Worm (Caenorhabditis elegans): ENCODE data around the gene nmy-1.

nmy-1 gene

ce11 chrX:2873272-2873671 lies 36.1 kb upstream of the nmy-1 start:
- TF ChIP-seq nhr-12 (tag; optimal IDR thresholded peaks at IDR 0.05) (no peak), ceh-39 (tag; optimal IDR thresholded peaks at IDR 0.05) (no peak), nhr-2 (tag; optimal IDR thresholded peaks at IDR 0.05) (no peak)

DNA sequence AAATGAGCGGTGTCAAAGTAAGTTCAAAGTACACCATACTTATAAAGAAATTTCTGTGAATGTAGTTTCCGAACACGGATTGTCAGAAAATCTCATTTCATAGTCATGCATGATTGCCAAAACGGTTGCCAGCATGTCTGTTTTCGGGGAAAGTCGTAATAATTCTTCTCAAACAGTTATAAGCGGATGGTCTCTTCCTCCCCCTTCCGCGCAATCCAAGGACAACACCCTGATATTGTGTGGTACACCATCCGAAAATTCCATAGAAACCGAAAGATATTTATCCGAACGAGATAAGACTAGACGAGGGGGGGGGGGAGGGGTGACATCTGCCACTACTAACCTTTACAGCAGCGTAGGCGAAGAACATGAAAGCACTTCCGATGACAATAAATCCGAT lies 34.7 kb upstream of the nmy-1 start:
- TF ChIP-seq zip-8 (tag; optimal IDR thresholded peaks at IDR 0.05) (no peak), ceh-39 (tag; optimal IDR thresholded peaks at IDR 0.05) (no peak), blmp-1 (tag; optimal IDR thresholded peaks at IDR 0.05) (peak; percentile 41), ham-2 (GFP tag; optimal IDR thresholded peaks at IDR 0.05) (peak; percentile 61), ztf-11 (tag; optimal IDR thresholded peaks at IDR 0.05) (no peak), sem-2 (GFP tag; optimal IDR thresholded peaks at IDR 0.05) (no peak)

ce11 chrX:2877433-2877832 lies 31.9 kb upstream of the nmy-1 start:
- TF ChIP-seq bed-3 (GFP tag; optimal IDR thresholded peaks at IDR 0.05) (no peak), nhr-76 (tag; optimal IDR thresholded peaks at IDR 0.05) (no peak), nhr-237 (tag; optimal IDR thresholded peaks at IDR 0.05) (no peak), ceh-39 (tag; optimal IDR thresholded peaks at IDR 0.05) (no peak), unc-120 (tag; optimal IDR thresholded peaks at IDR 0.05; ENCODE audit: poor library complexity, severe bottlenecking) (no peak), ces-1 (GFP tag; optimal IDR thresholded peaks at IDR 0.05) (no peak), ceh-83 (GFP tag; optimal IDR thresholded peaks at IDR 0.05) (no peak), elt-1 (tag; optimal IDR thresholded peaks at IDR 0.05; ENCODE audit: borderline replicate concordance, insufficient read depth) (no peak), sem-2 (GFP tag; optimal IDR thresholded peaks at IDR 0.05) (no peak)

DNA sequence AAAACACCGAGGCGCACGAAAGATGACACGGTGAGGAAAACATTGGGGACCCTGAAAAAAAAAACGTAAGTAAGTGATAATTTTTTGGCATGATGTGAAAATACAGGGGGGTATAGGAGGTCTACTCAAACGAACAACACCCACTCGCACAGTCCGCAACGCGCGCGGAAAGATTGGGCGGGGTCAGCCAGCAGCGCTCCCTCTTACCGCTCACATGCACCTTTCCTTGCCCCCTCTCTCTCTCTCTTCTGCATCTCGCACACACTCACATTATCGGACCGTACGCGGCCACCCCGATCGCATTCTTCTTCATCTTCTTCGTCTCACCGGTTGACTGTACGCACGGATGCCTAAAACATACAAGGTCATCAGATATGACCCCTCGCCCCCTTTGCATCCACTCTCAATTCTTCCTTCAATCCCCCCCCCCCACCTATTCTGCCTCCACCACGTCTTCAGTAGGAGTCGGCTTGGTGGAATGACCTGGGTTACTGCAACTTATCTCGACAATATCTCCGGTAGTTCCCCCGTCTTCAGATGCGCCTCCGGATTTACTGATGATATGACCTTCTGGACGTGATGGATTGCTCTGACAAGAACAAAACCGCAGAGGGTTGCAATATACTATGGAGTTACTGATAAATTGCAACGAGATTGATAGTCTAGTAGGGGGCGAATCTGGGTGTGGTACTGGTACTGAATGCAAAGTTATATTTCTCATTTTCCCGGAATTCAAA lies 29.6 kb upstream of the nmy-1 start, which contains the start of gene F53B3.5:
F53B3.5 (minus strand) TSS at position 51 of the 737 bp plus-strand sequence.
- TF ChIP-seq M03D4.4 (tag; optimal IDR thresholded peaks at IDR 0.05) (peak; percentile 24), nhr-76 (tag; optimal IDR thresholded peaks at IDR 0.05) (no peak), cnd-1 (tag; optimal IDR thresholded peaks at IDR 0.05) (peak; percentile 54), snpc-4 (tag; optimal IDR thresholded peaks at IDR 0.05) (no peak), unc-62 (GFP tag; optimal IDR thresholded peaks at IDR 0.05) (no peak), ham-2 (GFP tag; optimal IDR thresholded peaks at IDR 0.05) (peak; percentile 86), lin-32 (GFP tag; optimal IDR thresholded peaks at IDR 0.05) (no peak), unc-120 (tag; optimal IDR thresholded peaks at IDR 0.05; ENCODE audit: poor library complexity, severe bottlenecking) (peak; percentile 7), pha-4 (tag; optimal IDR thresholded peaks at IDR 0.05) (peak; percentile 39), ceh-83 (GFP tag; optimal IDR thresholded peaks at IDR 0.05) (no peak), sptf-1 (tag; optimal IDR thresholded peaks at IDR 0.05) (peak; percentile 39), flh-1 (GFP tag; optimal IDR thresholded peaks at IDR 0.05) (peak; percentile 27), nhr-2 (tag; optimal IDR thresholded peaks at IDR 0.05) (peak; percentile 92), nhr-12 (tag; optimal IDR thresholded peaks at IDR 0.05) (no peak), lsy-2 (tag; optimal IDR thresholded peaks at IDR 0.05) (no peak), hlh-1 (tag; optimal IDR thresholded peaks at IDR 0.05) (no peak), elt-1 (tag; optimal IDR thresholded peaks at IDR 0.05; ENCODE audit: borderline replicate concordance, insufficient read depth) (peak; percentile 77), bed-3 (GFP tag; optimal IDR thresholded peaks at IDR 0.05) (no peak), mls-2 (tag; optimal IDR thresholded peaks at IDR 0.05) (peak; percentile 69), drap-1 (GFP tag; optimal IDR thresholded peaks at IDR 0.05) (peak; percentile 68), tbx-8 (GFP tag; optimal IDR thresholded peaks at IDR 0.05) (no peak), lin-13 (tag; optimal IDR thresholded peaks at IDR 0.05) (peak; percentile 11)

DNA sequence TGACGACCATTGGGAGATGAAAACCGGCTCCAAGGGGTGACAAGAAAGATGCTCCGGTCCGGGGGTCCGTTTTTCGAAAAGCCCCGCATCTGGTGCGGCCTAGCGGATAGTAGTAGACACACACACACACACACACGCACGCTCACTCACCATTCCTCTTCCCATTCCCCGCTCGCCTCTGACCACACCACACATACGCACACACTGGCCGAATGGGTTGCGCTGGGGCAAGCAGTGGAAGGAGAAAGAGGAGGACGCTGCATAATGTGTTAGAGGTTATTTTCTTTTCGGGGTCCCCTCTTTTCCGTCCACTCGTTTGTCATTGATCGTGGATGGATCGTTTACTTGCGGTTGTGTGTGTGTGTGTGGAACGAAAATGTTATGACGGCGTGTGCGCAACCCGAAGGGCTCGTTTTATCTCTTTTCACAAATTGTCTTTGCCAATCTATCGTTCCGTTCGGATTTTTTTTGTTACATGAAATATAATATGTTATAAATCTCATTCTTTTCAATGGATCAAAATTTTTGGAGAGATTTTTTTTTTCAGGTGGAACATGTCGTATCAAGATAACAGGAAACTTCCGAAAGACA lies 23.9 kb upstream of the nmy-1 start, which contains the start of gene vang-1:
vang-1 (plus strand) TSS at position 541 of the 591 bp plus-strand sequence.
- TF ChIP-seq bed-3 (GFP tag; optimal IDR thresholded peaks at IDR 0.05) (no peak), nhr-28 (tag; optimal IDR thresholded peaks at IDR 0.05) (no peak), nhr-12 (tag; optimal IDR thresholded peaks at IDR 0.05) (no peak), ceh-39 (tag; optimal IDR thresholded peaks at IDR 0.05) (no peak), ztf-11 (tag; optimal IDR thresholded peaks at IDR 0.05) (peak; percentile 61), lsy-2 (tag; optimal IDR thresholded peaks at IDR 0.05) (no peak), ces-1 (GFP tag; optimal IDR thresholded peaks at IDR 0.05) (peak; percentile 16), ham-2 (GFP tag; optimal IDR thresholded peaks at IDR 0.05) (peak; percentile 63), drap-1 (GFP tag; optimal IDR thresholded peaks at IDR 0.05) (peak; percentile 74), elt-1 (tag; optimal IDR thresholded peaks at IDR 0.05; ENCODE audit: borderline replicate concordance, insufficient read depth) (no peak), nhr-237 (tag; optimal IDR thresholded peaks at IDR 0.05) (no peak), zip-8 (tag; optimal IDR thresholded peaks at IDR 0.05) (no peak), ceh-43 (GFP tag; optimal IDR thresholded peaks at IDR 0.05) (no peak), cnd-1 (tag; optimal IDR thresholded peaks at IDR 0.05) (peak; percentile 74), snpc-4 (tag; optimal IDR thresholded peaks at IDR 0.05) (no peak), mep-1 (tag; optimal IDR thresholded peaks at IDR 0.05) (peak; percentile 38), nhr-76 (tag; optimal IDR thresholded peaks at IDR 0.05) (no peak), nhr-2 (tag; optimal IDR thresholded peaks at IDR 0.05) (no peak), sptf-1 (tag; optimal IDR thresholded peaks at IDR 0.05) (peak; percentile 80), elt-3 (tag; optimal IDR thresholded peaks at IDR 0.05) (no peak), lin-32 (GFP tag; optimal IDR thresholded peaks at IDR 0.05) (peak; percentile 59), unc-62 (GFP tag; optimal IDR thresholded peaks at IDR 0.05) (peak; percentile 22), lin-13 (tag; optimal IDR thresholded peaks at IDR 0.05) (peak; percentile 47), ceh-83 (GFP tag; optimal IDR thresholded peaks at IDR 0.05) (peak; percentile 74), tbx-8 (GFP tag; optimal IDR thresholded peaks at IDR 0.05) (no peak), sem-2 (GFP tag; optimal IDR thresholded peaks at IDR 0.05) (peak; percentile 50), hlh-1 (tag; optimal IDR thresholded peaks at IDR 0.05) (peak; percentile 24), unc-39 (tag; optimal IDR thresholded peaks at IDR 0.05) (no peak), pha-4 (tag; optimal IDR thresholded peaks at IDR 0.05) (no peak), mab-5 (tag; optimal IDR thresholded peaks at IDR 0.05) (no peak), mls-2 (tag; optimal IDR thresholded peaks at IDR 0.05) (peak; percentile 70), flh-1 (GFP tag; optimal IDR thresholded peaks at IDR 0.05) (no peak)

Data from whole organism, mixed stage, embryonic.